Worm (Caenorhabditis elegans) whole organism, midembryonic: ENCODE data around the gene Y39A1A.10.

Source experiments
- cog-1 ChIP-seq: sonication (generic microtip); optimal IDR thresholded peaks from 2 replicates; lab custom pipeline; 2016; ENCODE audit warnings: missing genetic modification characterization, missing compliant biosample characterization
- flt-1 ChIP-seq: fragments of 200-800 bp; sonication (Bioruptor generic); IDR thresholded peaks from 2 replicates; pipeline ENCODE4 v1.3.6; 2022; ENCODE audit warnings: missing genetic modification characterization, missing compliant biosample characterization
- klf-2 ChIP-seq: fragments of 200-800 bp; sonication (Bioruptor generic); conservative IDR thresholded peaks from 2 replicates; pipeline ENCODE4 v1.3.6; 2022; ENCODE audit warnings: missing genetic modification reagents, missing genetic modification characterization, missing compliant biosample characterization
- med-1 ChIP-seq: sonication (generic microtip); optimal IDR thresholded peaks from 2 replicates; lab custom pipeline; 2017; ENCODE audit warnings: missing genetic modification characterization, mild to moderate bottlenecking, missing compliant biosample characterization, antibody characterized with exemption, missing genetic modification reagents; ENCODE audit not compliant: insufficient read depth
- ref-1 ChIP-seq: fragments of 200-800 bp; sonication (Bioruptor generic); conservative IDR thresholded peaks from 2 replicates; pipeline ENCODE4 v1.3.6; 2022; ENCODE audit warnings: missing genetic modification reagents, missing genetic modification characterization, missing compliant biosample characterization
- ztf-23 ChIP-seq: fragments of 200-800 bp; sonication (Bioruptor generic); IDR thresholded peaks from 2 replicates; pipeline ENCODE4 v1.3.6; 2022; ENCODE audit warnings: missing genetic modification reagents, missing genetic modification characterization, missing compliant biosample characterization
- ztf-29 ChIP-seq: fragments of 200-800 bp; sonication (Bioruptor generic); IDR thresholded peaks from 2 replicates; pipeline ENCODE4 v1.3.6; 2022; ENCODE audit warnings: missing genetic modification reagents, missing genetic modification characterization, missing compliant biosample characterization

- no peak for TF ChIP-seq cog-1 (tag; lab: Kevin White, UChicago)
- TF ChIP-seq ztf-23 (GFP tag; lab: Robert Waterston, UW): no peak
- TF ChIP-seq flt-1: no peak
- no peak for TF ChIP-seq ref-1
- TF ChIP-seq klf-2 (GFP tag; lab: Robert Waterston, UW): no peak
- TF ChIP-seq ztf-29 (GFP tag; lab: Robert Waterston, UW): no peak
- no peak for TF ChIP-seq med-1 (GFP tag; lab: Kevin White, UChicago)
Measured at ce11 chrIII:10592729-10593128, 39.8 kb upstream of the Y39A1A.10 start, which contains the start of gene Y45F3A.8.
